Worm (Caenorhabditis elegans): Measurements from ENCODE around the gene nhr-229.

DNA sequence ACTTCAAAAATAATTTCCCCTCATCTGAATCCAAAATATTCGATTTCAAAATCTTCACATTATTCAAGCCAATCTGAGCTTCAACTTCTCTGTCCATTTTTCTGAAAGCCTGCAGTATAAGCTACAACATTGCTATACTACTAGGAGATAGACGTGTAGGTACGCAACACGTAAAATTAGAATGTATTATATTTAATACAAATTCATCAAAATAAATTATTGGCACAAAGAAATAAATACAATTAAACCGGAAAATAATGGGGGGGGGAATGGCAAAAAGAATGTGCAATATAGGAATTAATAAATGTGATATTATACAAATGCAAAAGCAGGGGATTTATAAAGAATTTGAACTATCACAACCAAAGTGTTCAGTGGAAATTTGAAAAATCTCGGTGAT lies 48.3 kb upstream of the nhr-229 start, which contains the start of gene Y116A8C.25:
- TF ChIP-seq atf-7 (tag; optimal IDR thresholded peaks at IDR 0.05) = no peak
- TF ChIP-seq repo-1 (tag; optimal IDR thresholded peaks at IDR 0.05) = no peak
- no peak for TF ChIP-seq Y79H2A.3 (GFP tag; conservative IDR thresholded peaks at IDR 0.05)
- TF ChIP-seq nhr-80 (tag; optimal IDR thresholded peaks at IDR 0.05) = no peak
- TF ChIP-seq cebp-2 (GFP tag; IDR thresholded peaks at IDR 0.05) = no peak
- no peak for TF ChIP-seq gei-17 (GFP tag; optimal IDR thresholded peaks at IDR 0.05)
- no peak for TF ChIP-seq snpc-4 (GFP tag; optimal IDR thresholded peaks at IDR 0.05)
- TF ChIP-seq snpc-4 (tag; optimal IDR thresholded peaks at IDR 0.05) = peak in 1 of 4 experiments; percentile 15
- no peak for TF ChIP-seq K12H6.12 (tag; optimal IDR thresholded peaks at IDR 0.05)
- TF ChIP-seq ceh-100 (GFP tag; IDR thresholded peaks at IDR 0.05) = no peak
- TF ChIP-seq ekl-4 (GFP tag; IDR thresholded peaks at IDR 0.05) = no peak
- no peak for TF ChIP-seq let-526 (GFP tag; IDR thresholded peaks at IDR 0.05)
- no peak for TF ChIP-seq lin-40 (tag; optimal IDR thresholded peaks at IDR 0.05)
